Fruit fly (Drosophila melanogaster) whole organism, wandering third instar larva: ENCODE data around the gene Tbca.
A peak's percentile ranks its signal among the peaks of the same experiment; 100 is the strongest.

Experiments
- Abd-B ChIP-seq: fragments of >200 bp; optimal IDR thresholded peaks from 2 replicates; lab custom pipeline; 2017; ENCODE audit warnings: missing biosample characterization, missing genetic modification characterization
- Myc ChIP-seq: fragments of >200 bp; optimal IDR thresholded peaks from 2 replicates; lab custom pipeline; 2017
- Vsx2 ChIP-seq: fragments of 200-300, 225-300 bp; sonication (Bioruptor generic); optimal IDR thresholded peaks from 2 replicates; lab custom pipeline; 2018; ENCODE audit warnings: missing biosample characterization, missing genetic modification characterization; ENCODE audit not compliant: partially characterized antibody
- dsf ChIP-seq: sonication (Bioruptor generic); optimal IDR thresholded peaks from 2 replicates; lab custom pipeline; 2016; ENCODE audit warnings: missing biosample characterization, missing genetic modification characterization, borderline replicate concordance
- psq ChIP-seq: fragments of 200-800 bp; sonication (Bioruptor generic); optimal IDR thresholded peaks from 3 replicates; lab custom pipeline; 2017; ENCODE audit warnings: missing biosample characterization, mild to moderate bottlenecking, missing genetic modification characterization, moderate library complexity
- usp ChIP-seq: fragments of >200 bp; optimal IDR thresholded peaks from 2 replicates; lab custom pipeline; 2017; ENCODE audit warnings: missing biosample characterization, missing genetic modification characterization

dm6 chr3R:31713306-31714123, 29.8 kb upstream of the Tbca start, which contains the start of gene ttk:
- TF ChIP-seq usp (no peak), Vsx2 (GFP tag; lab: Kevin White, UChicago) (peak; percentile 83), dsf (no peak), psq (GFP tag; lab: Kevin White, UChicago) (peak; percentile 58), Abd-B (GFP tag; lab: Kevin White, UChicago) (no peak), Myc (no peak)
